Worm (Caenorhabditis elegans): Measurements from ENCODE around the gene T08G5.3.
A peak's percentile ranks its signal among the peaks of the same experiment; 100 is the strongest.

Gene T08G5.3

DNA sequence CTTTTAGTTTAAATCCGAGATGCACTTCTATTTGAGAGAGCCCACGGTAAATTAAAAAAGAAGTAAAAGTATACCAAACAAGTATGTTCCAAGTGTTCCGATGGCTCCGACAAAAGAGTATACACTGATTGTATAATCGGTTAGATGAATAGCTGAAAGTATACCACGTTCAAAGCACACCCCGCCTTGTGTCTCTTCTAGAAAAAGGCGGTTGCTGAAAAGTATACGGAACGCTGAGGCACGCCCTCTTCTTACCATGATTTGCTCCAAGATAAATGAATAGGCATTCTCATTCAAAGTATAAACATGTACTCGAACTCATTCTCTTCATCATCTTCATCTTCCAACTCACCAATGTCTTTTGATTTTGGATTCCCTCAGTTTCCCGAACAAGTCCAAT is 12.9 kb downstream of the T08G5.3 start, which contains the start of gene end-3:
TSS of gene end-3 (plus strand) at position 301 of the 400 bp plus-strand sequence.
- no peak for TF ChIP-seq pha-2 (tag; optimal IDR thresholded peaks at IDR 0.05)
- no peak for TF ChIP-seq pros-1 (tag; optimal IDR thresholded peaks at IDR 0.05)
- no peak for TF ChIP-seq ceh-9 (tag; optimal IDR thresholded peaks at IDR 0.05)
- no peak for TF ChIP-seq ceh-24 (tag; optimal IDR thresholded peaks at IDR 0.05)
- no peak for TF ChIP-seq ceh-31 (tag; optimal IDR thresholded peaks at IDR 0.05)
- no peak for TF ChIP-seq tbx-2 (tag; optimal IDR thresholded peaks at IDR 0.05)
- TF ChIP-seq C38D4.7 (GFP tag; optimal IDR thresholded peaks at IDR 0.05) = no peak
- no peak for TF ChIP-seq hlh-30 (tag; optimal IDR thresholded peaks at IDR 0.05; ENCODE audit: insufficient read depth)
- TF ChIP-seq pat-9 (tag; optimal IDR thresholded peaks at IDR 0.05) = no peak
- no peak for TF ChIP-seq unc-55 (GFP tag; optimal IDR thresholded peaks at IDR 0.05)
- no peak for TF ChIP-seq K02D7.2 (tag; optimal IDR thresholded peaks at IDR 0.05)
- no peak for TF ChIP-seq tbx-7 (tag; optimal IDR thresholded peaks at IDR 0.05)

DNA sequence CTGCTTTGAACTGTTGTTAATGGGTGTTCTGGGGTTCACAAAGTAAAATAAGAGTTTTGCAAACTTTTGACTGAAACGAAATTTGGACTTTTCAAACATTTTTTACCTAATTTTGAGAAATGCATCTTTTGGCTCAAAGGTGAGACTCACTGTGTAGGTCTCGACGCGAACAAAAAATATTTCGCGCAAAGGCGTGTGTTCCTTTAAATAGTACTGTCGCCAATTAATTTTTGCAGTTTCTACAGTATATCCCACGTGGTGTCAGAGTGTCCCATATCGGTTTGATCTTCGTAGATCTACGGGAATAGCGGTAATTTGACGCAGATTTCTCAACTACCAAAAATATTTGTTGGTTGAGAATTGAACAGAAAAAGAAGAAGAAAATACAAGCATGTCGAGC is 13.6 kb downstream of the T08G5.3 start:
- TF ChIP-seq hlh-15 (tag; optimal IDR thresholded peaks at IDR 0.05) (no peak), pat-9 (tag; optimal IDR thresholded peaks at IDR 0.05) (no peak)

DNA sequence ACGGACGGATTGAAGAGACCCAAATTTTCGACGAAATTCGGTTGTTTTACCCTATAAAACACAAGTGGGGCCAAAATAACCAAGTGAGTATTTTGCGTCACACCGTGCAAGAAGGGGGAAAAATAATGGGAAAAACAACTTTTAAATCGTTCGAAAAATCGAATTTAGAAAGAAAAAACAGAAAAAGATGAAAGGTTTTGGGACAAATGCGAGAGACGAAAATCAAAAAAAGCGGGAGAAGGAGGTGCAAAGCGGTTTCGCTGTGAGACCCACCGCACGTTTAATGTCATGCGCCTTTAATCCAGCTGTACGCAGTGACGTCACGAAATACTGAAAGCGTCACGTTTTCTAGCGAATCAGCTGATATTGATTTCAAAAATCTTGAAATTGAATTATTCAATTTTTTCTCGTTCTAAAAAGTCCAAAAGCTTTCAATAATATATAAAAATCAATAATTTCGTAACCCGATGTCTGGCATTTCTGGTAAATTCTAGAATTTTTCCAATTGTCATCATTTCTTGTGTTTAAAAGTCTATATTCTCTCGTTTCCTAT is 15.2 kb downstream of the T08G5.3 start, which contains the start of the genes ddx-17 and aip-1:
TSS of gene ddx-17 (minus strand) at position 51 of the 553 bp plus-strand sequence.
TSS of gene aip-1 (plus strand) at position 332 of the 553 bp plus-strand sequence.
- TF ChIP-seq ceh-19 (GFP tag; optimal IDR thresholded peaks at IDR 0.05) (no peak), sox-2 (GFP tag; IDR thresholded peaks at IDR 0.05) (no peak), fax-1 (tag; optimal IDR thresholded peaks at IDR 0.05) (no peak), ceh-31 (tag; optimal IDR thresholded peaks at IDR 0.05) (peak; percentile 60), unc-55 (GFP tag; optimal IDR thresholded peaks at IDR 0.05) (peak; percentile 50), gmeb-2 (tag; optimal IDR thresholded peaks at IDR 0.05) (no peak), ceh-14 (tag; optimal IDR thresholded peaks at IDR 0.05) (no peak), ceh-30 (tag; optimal IDR thresholded peaks at IDR 0.05) (peak; percentile 26), ceh-48 (tag; optimal IDR thresholded peaks at IDR 0.05) (peak; percentile 10), unc-42 (tag; optimal IDR thresholded peaks at IDR 0.05) (peak; percentile 36), che-1 (tag; optimal IDR thresholded peaks at IDR 0.05) (no peak), madf-2 (tag; optimal IDR thresholded peaks at IDR 0.05) (no peak), nfya-1 (tag; optimal IDR thresholded peaks at IDR 0.05) (peak; percentile 32), tbx-2 (tag; optimal IDR thresholded peaks at IDR 0.05) (peak; percentile 52), pag-3 (tag; optimal IDR thresholded peaks at IDR 0.05; ENCODE audit: borderline replicate concordance) (no peak), hlh-30 (tag; optimal IDR thresholded peaks at IDR 0.05; ENCODE audit: insufficient read depth) (peak; percentile 85), pha-2 (tag; optimal IDR thresholded peaks at IDR 0.05) (no peak), elt-2 (tag; optimal IDR thresholded peaks at IDR 0.05) (no peak), pqm-1 (tag; optimal IDR thresholded peaks at IDR 0.05) (no peak), ceh-24 (tag; optimal IDR thresholded peaks at IDR 0.05) (no peak)

DNA sequence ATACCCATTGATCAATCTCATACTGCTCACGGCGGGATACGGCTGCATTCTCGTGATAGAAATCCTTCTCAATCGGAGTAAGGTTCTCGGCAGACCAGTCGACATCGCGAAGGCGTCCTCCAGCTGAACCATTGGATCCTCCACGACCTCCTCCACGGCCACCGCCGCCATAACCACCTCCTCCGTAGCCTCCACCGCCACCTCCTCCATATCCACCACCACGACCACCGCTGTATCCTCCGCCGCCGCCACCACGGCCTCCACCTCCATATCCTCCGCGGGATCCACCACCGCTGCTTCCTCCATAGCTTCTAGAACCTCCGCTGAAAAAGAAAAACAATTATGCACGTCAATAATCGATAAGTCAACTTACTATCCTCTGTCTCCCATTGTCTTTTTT is 15.9 kb downstream of the T08G5.3 start:
- no peak for TF ChIP-seq ceh-6 (GFP tag; optimal IDR thresholded peaks at IDR 0.05)
- TF ChIP-seq hlh-30 (tag; optimal IDR thresholded peaks at IDR 0.05; ENCODE audit: insufficient read depth) = no peak
- TF ChIP-seq madf-2 (tag; optimal IDR thresholded peaks at IDR 0.05) = no peak
- TF ChIP-seq dve-1 (tag; optimal IDR thresholded peaks at IDR 0.05) = no peak
- no peak for TF ChIP-seq ama-1 (optimal IDR thresholded peaks at IDR 0.05)
- TF ChIP-seq hlh-8 (tag; optimal IDR thresholded peaks at IDR 0.05) = no peak
- no peak for TF ChIP-seq T23F11.4 (GFP tag; optimal IDR thresholded peaks at IDR 0.05)
- TF ChIP-seq Y22D7AL.16 (tag; optimal IDR thresholded peaks at IDR 0.05) = no peak
- no peak for TF ChIP-seq hlh-13 (GFP tag; optimal IDR thresholded peaks at IDR 0.05)
- TF ChIP-seq ref-2 (tag; optimal IDR thresholded peaks at IDR 0.05) = no peak
- TF ChIP-seq mec-3 (tag; optimal IDR thresholded peaks at IDR 0.05; ENCODE audit: borderline replicate concordance) = no peak
- TF ChIP-seq che-1 (tag; optimal IDR thresholded peaks at IDR 0.05) = no peak
- TF ChIP-seq lin-11 (tag; optimal IDR thresholded peaks at IDR 0.05) = no peak
